Fruit fly (Drosophila melanogaster) whole organism, pupa: ENCODE measurements around the gene CG46520.
"Not testable (repeated sequence)": the region's sequence is repeated elsewhere in the genome, so short reads cannot be mapped to it uniquely, and the experiment has no call there.

Experiments used
- CG12605 ChIP-seq: fragments of 200-800 bp; sonication (Bioruptor generic); IDR thresholded peaks from 2 replicates; pipeline ENCODE4 v1.3.6; 2022; ENCODE audit warnings: missing biosample characterization, missing genetic modification characterization
- CG15710 ChIP-seq: fragments of 200-800 bp; sonication (Bioruptor generic); optimal IDR thresholded peaks from 2 replicates; lab custom pipeline; 2018; ENCODE audit warnings: missing biosample characterization, mild to moderate bottlenecking, missing genetic modification characterization, moderate library complexity
- CG17806 ChIP-seq: fragments of 200-800 bp; sonication (Bioruptor generic); optimal IDR thresholded peaks from 2 replicates; lab custom pipeline; 2018; ENCODE audit warnings: missing biosample characterization, mild to moderate bottlenecking, missing genetic modification characterization, moderate library complexity
- CG9948 ChIP-seq: fragments of 200-800 bp; sonication (Bioruptor generic); optimal IDR thresholded peaks from 2 replicates; lab custom pipeline; 2018; ENCODE audit warnings: missing biosample characterization, mild to moderate bottlenecking, missing genetic modification characterization, moderate library complexity
- EcR ChIP-seq: fragments of 200-800 bp; sonication (Bioruptor generic); optimal IDR thresholded peaks from 3 replicates; lab custom pipeline; 2019; ENCODE audit warnings: missing biosample characterization, missing genetic modification characterization, mild to moderate bottlenecking, moderate library complexity, missing genetic modification reagents
- Ets98B ChIP-seq: fragments of 200-800 bp; sonication (Bioruptor generic); IDR thresholded peaks from 2 replicates; pipeline ENCODE4 v1.3.6; 2022; ENCODE audit warnings: missing biosample characterization, missing genetic modification characterization

- not testable (repeated sequence) for TF ChIP-seq CG9948 (tag; lab: Kevin White, UChicago); Ets98B (GFP tag; lab: Robert Waterston, UW); CG12605 (GFP tag; lab: Robert Waterston, UW); CG15710 (tag; lab: Kevin White, UChicago); CG17806 (tag; lab: Kevin White, UChicago); EcR (GFP tag; lab: Kevin White, UChicago)
These were observed 34.5 kb upstream of the CG46520 start, which contains the start of gene CG46515 for dm6 chrX:22201883-22202282.
